Fruit fly (Drosophila melanogaster) whole organism, prepupa: ENCODE data around the gene Nthl1.
A peak's percentile ranks its signal among the peaks of the same experiment; 100 is the strongest.

ENCODE experiments used
- Blimp-1 ChIP-seq: fragments of 200-800 bp; sonication (Bioruptor generic); optimal IDR thresholded peaks from 3 replicates; lab custom pipeline; 2017; ENCODE audit warnings: missing biosample characterization, missing genetic modification characterization, mild to moderate bottlenecking, moderate library complexity, missing genetic modification reagents
- CG11762 ChIP-seq: fragments of 200-800 bp; sonication (Bioruptor generic); optimal IDR thresholded peaks from 3 replicates; lab custom pipeline; 2016; ENCODE audit warnings: missing biosample characterization, missing genetic modification characterization; ENCODE audit not compliant: insufficient read depth
- CG15336 ChIP-seq: fragments of 200-800 bp; sonication (Bioruptor generic); IDR thresholded peaks from 2 replicates; pipeline ENCODE4 v1.3.6; 2022; ENCODE audit warnings: missing biosample characterization, missing genetic modification characterization
- CG1621 ChIP-seq: fragments of 200-800 bp; sonication (Bioruptor generic); optimal IDR thresholded peaks from 3 replicates; lab custom pipeline; 2018; ENCODE audit warnings: missing biosample characterization, mild to moderate bottlenecking, missing genetic modification characterization
- CG3032 ChIP-seq: fragments of 200-800 bp; optimal IDR thresholded peaks from 2 replicates; lab custom pipeline; 2019; ENCODE audit warnings: missing biosample characterization, mild to moderate bottlenecking, missing genetic modification characterization, moderate library complexity
- CG31627 ChIP-seq: fragments of 200-800 bp; sonication (Bioruptor generic); optimal IDR thresholded peaks from 3 replicates; lab custom pipeline; 2016; ENCODE audit warnings: missing biosample characterization, missing genetic modification characterization
- CG32006 ChIP-seq: fragments of 200-800 bp; sonication (Bioruptor generic); optimal IDR thresholded peaks from 3 replicates; lab custom pipeline; 2017; ENCODE audit warnings: missing biosample characterization, mild to moderate bottlenecking, missing genetic modification characterization
- CG34406 ChIP-seq: fragments of 200-800 bp; sonication (Bioruptor generic); optimal IDR thresholded peaks from 3 replicates; lab custom pipeline; 2016; ENCODE audit warnings: missing biosample characterization, missing genetic modification characterization
- CG3919 ChIP-seq: fragments of 200-800 bp; sonication (Bioruptor generic); optimal IDR thresholded peaks from 3 replicates; lab custom pipeline; 2016; ENCODE audit warnings: missing biosample characterization, missing genetic modification characterization
- CG4318 ChIP-seq: fragments of 200-800 bp; sonication (Bioruptor generic); optimal IDR thresholded peaks from 3 replicates; lab custom pipeline; 2017; ENCODE audit warnings: missing biosample characterization, mild to moderate bottlenecking, missing genetic modification characterization
- CG6276 ChIP-seq: fragments of 200-800 bp; sonication (Bioruptor generic); optimal IDR thresholded peaks from 2 replicates; lab custom pipeline; 2017; ENCODE audit warnings: missing biosample characterization, mild to moderate bottlenecking, missing genetic modification characterization
- CG6792 ChIP-seq: fragments of 200-800 bp; sonication (Bioruptor generic); optimal IDR thresholded peaks from 3 replicates; lab custom pipeline; 2016; ENCODE audit warnings: missing biosample characterization, missing genetic modification characterization
- CG6808 ChIP-seq: fragments of 200-800 bp; sonication (Bioruptor generic); optimal IDR thresholded peaks from 3 replicates; lab custom pipeline; 2017; ENCODE audit warnings: missing biosample characterization, missing genetic modification characterization, mild to moderate bottlenecking, moderate library complexity, missing genetic modification reagents
- CG7368 ChIP-seq: fragments of 200-800 bp; sonication (Bioruptor generic); optimal IDR thresholded peaks from 3 replicates; lab custom pipeline; 2016; ENCODE audit warnings: missing biosample characterization, missing genetic modification characterization
- CG8119 ChIP-seq: fragments of 200-800 bp; sonication (Bioruptor generic); IDR thresholded peaks from 3 replicates; pipeline ENCODE4 v1.3.6; 2022; ENCODE audit warnings: missing biosample characterization, missing genetic modification characterization
- Eip75B ChIP-seq: fragments of 200-800 bp; sonication (Bioruptor generic); optimal IDR thresholded peaks from 3 replicates; lab custom pipeline; 2016; ENCODE audit warnings: missing biosample characterization, missing genetic modification characterization
- Eip78C ChIP-seq: fragments of 200-800 bp; sonication (Bioruptor generic); peaks from one replicate; lab custom pipeline; 2016; ENCODE audit warnings: missing biosample characterization, missing genetic modification characterization
- Ets21C ChIP-seq: fragments of 200-800 bp; sonication (Bioruptor generic); optimal IDR thresholded peaks from 3 replicates; lab custom pipeline; 2016; ENCODE audit warnings: missing biosample characterization, missing genetic modification characterization
- Ets96B ChIP-seq: fragments of 200-800 bp; optimal IDR thresholded peaks from 2 replicates; lab custom pipeline; 2019; ENCODE audit warnings: missing biosample characterization, mild to moderate bottlenecking, missing genetic modification characterization, moderate library complexity
- Hr39 ChIP-seq: fragments of 200-800 bp; sonication (Bioruptor generic); optimal IDR thresholded peaks from 2 replicates; lab custom pipeline; 2016; ENCODE audit warnings: missing biosample characterization, missing genetic modification characterization
- Hr4 ChIP-seq: fragments of 200-800 bp; sonication (Bioruptor generic); optimal IDR thresholded peaks from 3 replicates; lab custom pipeline; 2016; ENCODE audit warnings: missing biosample characterization, missing genetic modification characterization
- Met ChIP-seq: fragments of 200-800 bp; sonication (Bioruptor generic); optimal IDR thresholded peaks from 3 replicates; lab custom pipeline; 2016; ENCODE audit warnings: missing biosample characterization, missing genetic modification characterization
- OdsH ChIP-seq: fragments of 200-800 bp; sonication (Bioruptor generic); optimal IDR thresholded peaks from 3 replicates; lab custom pipeline; 2016; ENCODE audit warnings: missing biosample characterization, missing genetic modification characterization
- Smox ChIP-seq: fragments of 200-800 bp; sonication (Bioruptor generic); optimal IDR thresholded peaks from 3 replicates; lab custom pipeline; 2016; ENCODE audit warnings: missing biosample characterization, missing genetic modification characterization
- Sox14 ChIP-seq: fragments of 200-800 bp; sonication (Bioruptor generic); optimal IDR thresholded peaks from 3 replicates; lab custom pipeline; 2016; ENCODE audit warnings: missing biosample characterization, missing genetic modification characterization
- Sox15 ChIP-seq: fragments of 200-800 bp; sonication (Bioruptor generic); optimal IDR thresholded peaks from 3 replicates; lab custom pipeline; 2016; ENCODE audit warnings: missing biosample characterization, missing genetic modification characterization
- achi ChIP-seq: fragments of 200-800 bp; sonication (Bioruptor generic); optimal IDR thresholded peaks from 3 replicates; lab custom pipeline; 2016; ENCODE audit warnings: missing biosample characterization, missing genetic modification characterization
- acj6 ChIP-seq: fragments of 200-800 bp; sonication (Bioruptor generic); optimal IDR thresholded peaks from 3 replicates; lab custom pipeline; 2016; ENCODE audit warnings: missing biosample characterization, missing genetic modification characterization
- cyc ChIP-seq: fragments of 200-800 bp; sonication (Bioruptor generic); optimal IDR thresholded peaks from 3 replicates; lab custom pipeline; 2016; ENCODE audit warnings: missing biosample characterization, missing genetic modification characterization
- dsx ChIP-seq: fragments of 200-800 bp; optimal IDR thresholded peaks from 3 replicates; lab custom pipeline; 2019; ENCODE audit warnings: missing biosample characterization, mild to moderate bottlenecking, missing genetic modification characterization, moderate library complexity; ENCODE audit not compliant: poor library complexity, severe bottlenecking
- esn ChIP-seq: fragments of 200-800 bp; sonication (Bioruptor generic); optimal IDR thresholded peaks from 2 replicates; lab custom pipeline; 2016; ENCODE audit warnings: missing biosample characterization, mild to moderate bottlenecking, missing genetic modification characterization, moderate library complexity
- fd59A ChIP-seq: fragments of 200-800 bp; sonication (Bioruptor generic); optimal IDR thresholded peaks from 2 replicates; lab custom pipeline; 2017; ENCODE audit warnings: missing biosample characterization, mild to moderate bottlenecking, missing genetic modification characterization, missing genetic modification reagents
- fkh ChIP-seq: fragments of 200-800 bp; sonication (Bioruptor generic); optimal IDR thresholded peaks from 3 replicates; lab custom pipeline; 2017; ENCODE audit warnings: missing biosample characterization, mild to moderate bottlenecking, missing genetic modification characterization, moderate library complexity
- lz ChIP-seq: fragments of 200-800 bp; sonication (Bioruptor generic); optimal IDR thresholded peaks from 3 replicates; lab custom pipeline; 2016; ENCODE audit warnings: missing biosample characterization, missing genetic modification characterization
- net ChIP-seq: fragments of 200-800 bp; sonication (Bioruptor generic); optimal IDR thresholded peaks from 3 replicates; lab custom pipeline; 2016; ENCODE audit warnings: missing biosample characterization, missing genetic modification characterization
- pdm3 ChIP-seq: fragments of 200-800 bp; sonication (Bioruptor generic); optimal IDR thresholded peaks from 3 replicates; lab custom pipeline; 2016; ENCODE audit warnings: missing biosample characterization, missing genetic modification characterization
- salr ChIP-seq, 2 experiments: fragments of 200-800 bp; sonication (Bioruptor generic); optimal IDR thresholded peaks; 3 replicates each; lab custom pipeline; 2016 to 2018; ENCODE audit warnings: missing biosample characterization in 2 of 2, missing genetic modification characterization in 2 of 2, mild to moderate bottlenecking in 1 of 2
- spab ChIP-seq: fragments of 200-800 bp; sonication (Bioruptor generic); optimal IDR thresholded peaks from 2 replicates; lab custom pipeline; 2017; ENCODE audit warnings: missing biosample characterization, mild to moderate bottlenecking, missing genetic modification characterization, missing genetic modification reagents
- ss ChIP-seq, 2 experiments: fragments of 200-800 bp; sonication (Bioruptor generic); optimal IDR thresholded peaks; 2 replicates in 1 of 2; 3 replicates in 1 of 2; lab custom pipeline; 2017 to 2018; ENCODE audit warnings: mild to moderate bottlenecking in 2 of 2, missing biosample characterization in 2 of 2, missing genetic modification characterization in 2 of 2, moderate library complexity in 1 of 2
- svp ChIP-seq: fragments of 200-800 bp; sonication (Bioruptor generic); peaks from one replicate; lab custom pipeline; 2016; ENCODE audit warnings: missing biosample characterization, missing genetic modification characterization
- topi ChIP-seq: fragments of 200-800 bp; sonication (Bioruptor generic); optimal IDR thresholded peaks from 3 replicates; lab custom pipeline; 2016; ENCODE audit warnings: missing biosample characterization, missing genetic modification characterization

The Nthl1 gene

DNA sequence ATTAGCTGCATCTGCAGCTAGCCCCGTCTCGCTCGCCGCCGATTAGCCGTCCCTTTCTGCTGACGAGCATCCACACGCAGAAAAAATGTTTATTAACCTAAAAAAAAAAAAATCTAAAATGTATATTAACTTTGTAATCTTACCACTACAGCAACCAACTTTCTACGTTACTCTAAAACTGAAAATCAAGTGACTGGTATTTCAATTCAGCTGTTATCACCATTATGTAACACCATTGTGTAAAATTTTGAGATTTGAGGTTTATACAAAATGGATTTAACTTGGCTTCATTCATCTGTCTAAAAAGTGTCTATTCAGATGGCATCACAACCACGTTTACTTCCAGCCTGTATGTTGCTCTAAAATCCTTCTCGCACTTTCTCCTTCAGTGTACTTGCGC lies 8.8 kb upstream of the Nthl1 start (continued):
- TF ChIP-seq Hr4 (GFP tag; lab: Kevin White, UChicago): peak; percentile 46
- peak; percentile 3 for TF ChIP-seq Ets21C
- TF ChIP-seq CG4318: peak; percentile 21
- TF ChIP-seq spab (GFP tag; lab: Kevin White, UChicago): peak; percentile 15
- TF ChIP-seq Ets96B (tag; lab: Kevin White, UChicago): peak; percentile 25
- peak; percentile 55 for TF ChIP-seq achi (GFP tag; lab: Kevin White, UChicago)
- TF ChIP-seq CG3032: peak; percentile 19
- peak; percentile 55 for TF ChIP-seq OdsH (GFP tag; lab: Kevin White, UChicago)
- TF ChIP-seq acj6: peak; percentile 48
- TF ChIP-seq cyc (GFP tag; lab: Kevin White, UChicago): peak; percentile 27
- peak; percentile 27 for TF ChIP-seq Smox (GFP tag; lab: Kevin White, UChicago)
- TF ChIP-seq CG6792 (GFP tag; lab: Kevin White, UChicago): peak; percentile 24
- TF ChIP-seq, all 60 proteins: peak for 36

DNA sequence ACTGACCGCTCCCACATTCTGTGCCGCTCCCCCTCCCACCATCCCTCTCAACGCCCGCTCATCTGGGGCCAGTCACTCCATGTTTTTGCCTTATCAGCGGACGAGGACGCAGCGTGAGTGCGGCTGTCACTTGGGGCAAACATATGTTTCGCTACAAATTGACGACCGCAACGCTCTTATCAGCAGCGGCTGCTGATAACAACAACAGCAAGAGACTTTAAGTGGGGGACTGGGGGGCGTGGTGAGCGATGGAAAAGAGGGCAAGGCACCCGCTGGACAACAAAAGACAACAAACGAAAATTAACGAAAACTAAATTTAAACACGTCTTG lies 8.4 kb upstream of the Nthl1 start:
- TF ChIP-seq fkh (GFP tag; lab: Kevin White, UChicago) (peak; percentile 27), svp (GFP tag; lab: Kevin White, UChicago) (peak; percentile 97), CG34406 (GFP tag; lab: Kevin White, UChicago) (no peak), ss (GFP tag; optimal IDR thresholded peaks at IDR 0.05; lab: Kevin White, UChicago) (peak in 1 of 2 experiments; percentile 37)

DNA sequence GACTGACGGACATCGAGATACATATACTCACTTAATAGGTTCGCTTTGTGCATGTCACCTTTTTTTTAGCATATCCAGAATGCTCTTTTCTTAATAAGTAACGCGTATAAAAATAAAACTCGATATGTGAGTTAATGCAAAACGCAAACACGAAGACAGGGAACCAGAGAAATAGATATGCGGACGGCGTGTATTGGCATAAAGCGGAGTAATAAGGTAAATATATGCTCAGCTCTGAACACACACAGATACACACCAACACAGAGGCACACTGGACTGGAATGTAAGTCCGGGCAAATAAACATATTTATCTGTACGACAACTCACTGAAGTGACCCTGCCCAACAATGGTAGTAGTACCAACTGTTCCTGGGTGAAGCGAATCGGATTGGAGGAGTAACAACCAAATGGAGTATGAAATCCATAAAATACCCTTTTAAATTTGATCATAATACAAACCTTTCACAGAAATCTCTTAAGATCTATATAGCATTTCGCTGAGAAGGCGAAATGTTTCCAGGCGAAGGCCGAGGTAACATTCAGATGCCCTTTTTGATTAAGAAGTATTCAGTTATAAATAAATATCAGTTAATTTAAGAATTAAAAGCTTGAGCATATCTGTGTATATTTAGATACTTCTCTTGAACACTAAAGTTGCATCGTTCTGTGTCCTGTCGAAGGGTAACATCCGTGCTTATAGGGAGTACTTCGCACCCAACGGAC lies 7.8 kb upstream of the Nthl1 start:
- TF ChIP-seq CG34406 (GFP tag; lab: Kevin White, UChicago) (peak; percentile 30), Hr39 (GFP tag; lab: Kevin White, UChicago) (peak; percentile 19), OdsH (GFP tag; lab: Kevin White, UChicago) (peak; percentile 57), Eip75B (GFP tag; lab: Kevin White, UChicago) (no peak), ss (GFP tag; optimal IDR thresholded peaks at IDR 0.05; lab: Kevin White, UChicago) (peak; percentile 10 to 24), fd59A (GFP tag; lab: Kevin White, UChicago) (peak; percentile 6), CG15336 (GFP tag; lab: Robert Waterston, UW) (no peak), CG7368 (GFP tag; lab: Kevin White, UChicago) (no peak), CG31627 (peak; percentile 35), Sox15 (GFP tag; lab: Kevin White, UChicago) (no peak), spab (GFP tag; lab: Kevin White, UChicago) (no peak), fkh (GFP tag; lab: Kevin White, UChicago) (peak; percentile 87), pdm3 (GFP tag; lab: Kevin White, UChicago) (peak; percentile 51), salr (GFP tag; optimal IDR thresholded peaks at IDR 0.05; lab: Kevin White, UChicago) (no peak), Sox14 (GFP tag; lab: Kevin White, UChicago) (peak; percentile 48), CG1621 (peak; percentile 9), Ets96B (tag; lab: Kevin White, UChicago) (no peak), net (GFP tag; lab: Kevin White, UChicago) (no peak), Blimp-1 (GFP tag; lab: Kevin White, UChicago) (no peak), acj6 (peak; percentile 46), CG6276 (GFP tag; lab: Kevin White, UChicago) (no peak), dsx (GFP tag; lab: Kevin White, UChicago) (peak; percentile 27), CG11762 (GFP tag; lab: Kevin White, UChicago) (no peak), topi (peak; percentile 21), achi (GFP tag; lab: Kevin White, UChicago) (peak; percentile 14), Eip78C (GFP tag; lab: Kevin White, UChicago) (peak; percentile 74), esn (GFP tag; lab: Kevin White, UChicago) (peak; percentile 30), Smox (GFP tag; lab: Kevin White, UChicago) (peak; percentile 47), CG32006 (GFP tag; lab: Kevin White, UChicago) (peak; percentile 30), lz (GFP tag; lab: Kevin White, UChicago) (peak; percentile 24), CG3919 (GFP tag; lab: Kevin White, UChicago) (no peak), CG8119 (no peak), CG6808 (no peak), Met (peak; percentile 35)
